Worm (Caenorhabditis elegans): ENCODE measurements around the gene C07A12.2.

DNA sequence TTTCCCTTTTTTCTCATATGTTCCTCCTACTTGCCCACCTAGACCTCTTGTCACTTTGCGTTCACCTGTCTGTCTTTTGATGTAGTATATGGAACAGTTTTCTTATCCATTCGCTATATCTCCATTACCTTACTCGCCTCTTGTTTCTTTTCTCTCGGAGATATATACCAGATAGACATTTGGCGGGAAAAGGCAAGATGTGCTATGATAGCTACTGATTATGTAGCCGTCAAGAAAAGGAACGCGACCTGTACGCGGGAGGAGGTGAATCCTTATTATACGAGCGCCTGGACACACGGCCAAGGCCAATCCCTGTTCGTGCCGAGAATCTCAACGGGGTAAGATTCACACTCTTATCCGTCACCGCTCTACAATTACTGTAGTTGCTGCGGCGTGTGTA, 8.4 kb downstream of the C07A12.2 start:
- TF ChIP-seq cog-1 (tag; optimal IDR thresholded peaks at IDR 0.05) = no peak
- TF ChIP-seq T22C8.4 (GFP tag; IDR thresholded peaks at IDR 0.05) = no peak
- no peak for TF ChIP-seq flt-1 (GFP tag; IDR thresholded peaks at IDR 0.05)
- no peak for TF ChIP-seq ztf-29 (GFP tag; IDR thresholded peaks at IDR 0.05)
